Fruit fly (Drosophila melanogaster) whole organism, embryonic: Measurements from ENCODE around the gene Argp.

Experiments
- Abd-B ChIP-seq: fragments of 200-800 bp; sonication (Bioruptor generic); optimal IDR thresholded peaks from 2 replicates; lab custom pipeline; 2018; ENCODE audit warnings: missing biosample characterization, mild to moderate bottlenecking, missing genetic modification characterization, moderate library complexity
- Atf-2 ChIP-seq: fragments of 200-800 bp; sonication (Bioruptor generic); optimal IDR thresholded peaks from 2 replicates; lab custom pipeline; 2016; ENCODE audit warnings: missing biosample characterization, missing genetic modification characterization
- B-H2 ChIP-seq: fragments of 200-800 bp; sonication (Bioruptor generic); optimal IDR thresholded peaks from 2 replicates; lab custom pipeline; 2018; ENCODE audit warnings: missing biosample characterization, mild to moderate bottlenecking, missing genetic modification characterization
- CG10321 ChIP-seq: fragments of 200-800 bp; sonication (Bioruptor generic); IDR thresholded peaks from 2 replicates; pipeline ENCODE4 v1.3.6; 2022; ENCODE audit warnings: missing biosample characterization, missing genetic modification characterization
- CG11093 ChIP-seq: fragments of 200-800 bp; sonication (Bioruptor generic); IDR thresholded peaks from 3 replicates; pipeline ENCODE4 v1.3.6; 2022; ENCODE audit warnings: missing biosample characterization, missing genetic modification characterization
- CG12659 ChIP-seq: fragments of 200-800 bp; sonication (Bioruptor generic); optimal IDR thresholded peaks from 3 replicates; lab custom pipeline; 2017; ENCODE audit warnings: mild to moderate bottlenecking, missing biosample characterization, missing genetic modification reagents, missing genetic modification characterization
- CG17359 ChIP-seq: fragments of 200-800 bp; sonication (Bioruptor generic); optimal IDR thresholded peaks from 3 replicates; lab custom pipeline; 2018; ENCODE audit warnings: missing biosample characterization, mild to moderate bottlenecking, missing genetic modification characterization, moderate library complexity
- CG2712 ChIP-seq: fragments of 200-800 bp; optimal IDR thresholded peaks from 3 replicates; lab custom pipeline; 2019; ENCODE audit warnings: missing biosample characterization, mild to moderate bottlenecking, missing genetic modification characterization, moderate library complexity
- CG2889 ChIP-seq: fragments of 200-800 bp; sonication (Bioruptor generic); IDR thresholded peaks from 3 replicates; pipeline ENCODE4 v1.3.6; 2022; ENCODE audit warnings: missing biosample characterization, missing genetic modification characterization
- CG33213 ChIP-seq: fragments of 200-800 bp; sonication (Bioruptor generic); optimal IDR thresholded peaks from 3 replicates; lab custom pipeline; 2016; ENCODE audit warnings: missing biosample characterization, missing genetic modification characterization
- CG34224 ChIP-seq: fragments of 200-800 bp; sonication (Bioruptor generic); IDR thresholded peaks from 3 replicates; pipeline ENCODE4 v1.3.6; 2022; ENCODE audit warnings: missing biosample characterization, missing genetic modification characterization; ENCODE audit not compliant: partially characterized antibody
- CG4617 ChIP-seq: fragments of 200-800 bp; sonication (Bioruptor generic); optimal IDR thresholded peaks from 3 replicates; lab custom pipeline; 2016; ENCODE audit warnings: missing biosample characterization, missing genetic modification characterization, borderline replicate concordance
- CG6683 ChIP-seq: fragments of 200-800 bp; sonication (Bioruptor generic); optimal IDR thresholded peaks from 2 replicates; lab custom pipeline; 2017; ENCODE audit warnings: missing biosample characterization, mild to moderate bottlenecking, missing genetic modification characterization, missing genetic modification reagents
- CG6765 ChIP-seq: fragments of 200-800 bp; sonication (Bioruptor generic); optimal IDR thresholded peaks from 3 replicates; lab custom pipeline; 2017; ENCODE audit warnings: missing biosample characterization, mild to moderate bottlenecking, missing genetic modification characterization
- CG7987 ChIP-seq: fragments of 200-800 bp; sonication (Bioruptor generic); optimal IDR thresholded peaks from 2 replicates; lab custom pipeline; 2018; ENCODE audit warnings: missing biosample characterization, mild to moderate bottlenecking, missing genetic modification characterization, moderate library complexity
- CG9437 ChIP-seq: fragments of 200-800 bp; sonication (Bioruptor generic); optimal IDR thresholded peaks from 2 replicates; lab custom pipeline; 2018; ENCODE audit warnings: missing biosample characterization, mild to moderate bottlenecking, missing genetic modification characterization
- Deaf1 ChIP-seq: fragments of 200-800 bp; optimal IDR thresholded peaks from 3 replicates; lab custom pipeline; 2019; ENCODE audit warnings: missing biosample characterization, mild to moderate bottlenecking, missing genetic modification characterization, moderate library complexity
- Dip2 ChIP-seq: fragments of 200-800 bp; sonication (Bioruptor generic); IDR thresholded peaks from 2 replicates; pipeline ENCODE4 v1.3.6; 2022; ENCODE audit warnings: missing biosample characterization, missing genetic modification characterization
- Fer1 ChIP-seq: fragments of 200-800 bp; sonication (Bioruptor generic); optimal IDR thresholded peaks from 2 replicates; lab custom pipeline; 2017; ENCODE audit warnings: missing biosample characterization, mild to moderate bottlenecking, missing genetic modification characterization
- HLHmδ ChIP-seq: fragments of 200-800 bp; sonication (Bioruptor generic); optimal IDR thresholded peaks from 2 replicates; lab custom pipeline; 2018; ENCODE audit warnings: missing biosample characterization, mild to moderate bottlenecking, missing genetic modification characterization, moderate library complexity
- Hand ChIP-seq: fragments of 200-800 bp; sonication (Bioruptor generic); optimal IDR thresholded peaks from 2 replicates; lab custom pipeline; 2017; ENCODE audit warnings: mild to moderate bottlenecking, missing biosample characterization, missing genetic modification reagents, missing genetic modification characterization
- Oli ChIP-seq: fragments of 200-800 bp; sonication (Bioruptor generic); optimal IDR thresholded peaks from 2 replicates; lab custom pipeline; 2018; ENCODE audit warnings: missing biosample characterization, mild to moderate bottlenecking, missing genetic modification characterization, moderate library complexity
- Trl ChIP-seq, 3 experiments: fragments of >200 bp in 2 of 3; fragments of 200-800 bp in 1 of 3; sonication (Bioruptor generic) in 1 of 3; optimal IDR thresholded peaks; 2 replicates in 1 of 3; 3 replicates in 2 of 3; lab custom pipeline; 2016 to 2017; ENCODE audit warnings: missing biosample characterization in 1 of 3, missing genetic modification characterization in 1 of 3
- Usf ChIP-seq: fragments of 200-800 bp; sonication (Bioruptor generic); optimal IDR thresholded peaks from 2 replicates; lab custom pipeline; 2017; ENCODE audit warnings: missing genotype, missing biosample characterization, missing genetic modification characterization
- Xbp1 ChIP-seq: fragments of 200-800 bp; sonication (Bioruptor generic); optimal IDR thresholded peaks from 3 replicates; lab custom pipeline; 2016; ENCODE audit warnings: missing biosample characterization, mild to moderate bottlenecking, missing genetic modification characterization
- YL-1 ChIP-seq: fragments of 200-800 bp; sonication (Bioruptor generic); optimal IDR thresholded peaks from 3 replicates; lab custom pipeline; 2017; ENCODE audit warnings: missing biosample characterization, mild to moderate bottlenecking, missing genetic modification characterization
- ara ChIP-seq: fragments of 200-800 bp; sonication (Bioruptor generic); IDR thresholded peaks from 2 replicates; pipeline ENCODE4 v1.3.6; 2022; ENCODE audit warnings: missing biosample characterization, missing genetic modification characterization
- corto ChIP-seq: fragments of 200-800 bp; sonication (Bioruptor generic); optimal IDR thresholded peaks from 2 replicates; lab custom pipeline; 2016; ENCODE audit warnings: missing biosample characterization, mild to moderate bottlenecking, missing genetic modification characterization, moderate library complexity
- croc ChIP-seq: fragments of 200-800 bp; sonication (Bioruptor generic); conservative IDR thresholded peaks from 3 replicates; pipeline ENCODE4 v1.3.6; 2022; ENCODE audit warnings: missing biosample characterization, missing genetic modification characterization
- en ChIP-seq: fragments of 200-800 bp; sonication (Bioruptor generic); optimal IDR thresholded peaks from 2 replicates; lab custom pipeline; 2016; ENCODE audit warnings: missing biosample characterization, missing genetic modification characterization
- esg ChIP-seq: fragments of 200-800 bp; sonication (Bioruptor generic); conservative IDR thresholded peaks from 2 replicates; pipeline ENCODE4 v1.3.6; 2022; ENCODE audit warnings: missing biosample characterization, missing genetic modification characterization
- ftz-f1 ChIP-seq: fragments of 200-800 bp; sonication (Bioruptor generic); optimal IDR thresholded peaks from 2 replicates; lab custom pipeline; 2016; ENCODE audit warnings: missing biosample characterization, missing genetic modification characterization
- grn ChIP-seq: fragments of 200-800 bp; sonication (Bioruptor generic); optimal IDR thresholded peaks from 3 replicates; lab custom pipeline; 2017; ENCODE audit warnings: missing biosample characterization, missing genetic modification characterization
- hkb ChIP-seq, 2 experiments: fragments of 200-800 bp in 1 of 2; fragments of >200 bp in 1 of 2; sonication (Bioruptor generic) in 1 of 2; IDR thresholded peaks in 1 of 2; optimal IDR thresholded peaks in 1 of 2; 2 replicates each; pipeline versions ENCODE4 v1.3.6 to Lab custom; 2017 to 2022; ENCODE audit warnings: missing biosample characterization in 1 of 2, missing genetic modification characterization in 1 of 2
- klu ChIP-seq: fragments of 200-800 bp; sonication (Bioruptor generic); IDR thresholded peaks from 2 replicates; pipeline ENCODE4 v1.3.6; 2022; ENCODE audit warnings: missing biosample characterization, missing genetic modification characterization
- nau ChIP-seq: fragments of 200-800 bp; sonication (Bioruptor generic); optimal IDR thresholded peaks from 3 replicates; lab custom pipeline; 2017; ENCODE audit warnings: missing biosample characterization, mild to moderate bottlenecking, missing genetic modification characterization, missing genetic modification reagents
- nerfin-2 ChIP-seq: fragments of 200-800 bp; sonication (Bioruptor generic); IDR thresholded peaks from 2 replicates; pipeline ENCODE4 v1.3.6; 2022; ENCODE audit warnings: missing biosample characterization, missing genetic modification characterization; ENCODE audit not compliant: partially characterized antibody
- oc ChIP-seq: fragments of 200-800 bp; sonication (Bioruptor generic); optimal IDR thresholded peaks from 2 replicates; lab custom pipeline; 2018; ENCODE audit warnings: missing biosample characterization, mild to moderate bottlenecking, missing genetic modification characterization, moderate library complexity
- onecut ChIP-seq: fragments of 200-800 bp; sonication (Bioruptor generic); IDR thresholded peaks from 2 replicates; pipeline ENCODE4 v1.3.6; 2022; ENCODE audit warnings: missing biosample characterization, missing genetic modification characterization
- p53 ChIP-seq: fragments of 200-800 bp; sonication (Bioruptor generic); optimal IDR thresholded peaks from 2 replicates; lab custom pipeline; 2016; ENCODE audit warnings: missing biosample characterization, missing genetic modification characterization
- pan ChIP-seq, 4 experiments: fragments of >200 bp in 3 of 4; fragments of 200-800 bp in 1 of 4; sonication (Bioruptor generic) in 1 of 4; optimal IDR thresholded peaks in 3 of 4; IDR thresholded peaks in 1 of 4; 2 replicates each; pipeline versions ENCODE4 v1.3.6 to Lab custom; 2017 to 2022; ENCODE audit warnings: missing biosample characterization in 2 of 4, missing genetic modification characterization in 2 of 4, mixed read lengths in 1 of 4
- shn ChIP-seq: fragments of 200-800 bp; sonication (Bioruptor generic); optimal IDR thresholded peaks from 3 replicates; lab custom pipeline; 2016; ENCODE audit warnings: missing biosample characterization, missing genetic modification characterization
- sim ChIP-seq: fragments of 200-800 bp; sonication (Bioruptor generic); IDR thresholded peaks from 2 replicates; pipeline ENCODE4 v1.3.6; 2022; ENCODE audit warnings: missing biosample characterization, missing genetic modification characterization
- sr ChIP-seq: fragments of 200-800 bp; sonication (Bioruptor generic); IDR thresholded peaks from 3 replicates; pipeline ENCODE4 v1.3.6; 2022; ENCODE audit warnings: missing biosample characterization, missing genetic modification characterization
- tx ChIP-seq: fragments of 200-800 bp; sonication (Bioruptor generic); optimal IDR thresholded peaks from 2 replicates; lab custom pipeline; 2016; ENCODE audit warnings: missing biosample characterization, missing genetic modification characterization
- zf30C ChIP-seq: fragments of 200-800 bp; sonication (Bioruptor generic); optimal IDR thresholded peaks from 3 replicates; lab custom pipeline; 2018; ENCODE audit warnings: missing biosample characterization, mild to moderate bottlenecking, missing genetic modification characterization

The Argp gene

dm6 chr3R:13676137-13677086 lies 33.3 kb downstream of the Argp start, which contains the start of the genes Lkb1 and CG9588 (continued):
- TF ChIP-seq Oli (tag; lab: Kevin White, UChicago) = peak; percentile 22
- TF ChIP-seq CG17359 = peak; percentile 59
- TF ChIP-seq sim (GFP tag; lab: Robert Waterston, UW) = peak; percentile 18; the same call in 1 of the 2 replicates
- TF ChIP-seq corto (GFP tag; lab: Kevin White, UChicago) = no peak
- TF ChIP-seq shn (GFP tag; lab: Kevin White, UChicago) = peak; percentile 45
- no peak for TF ChIP-seq Deaf1
- TF ChIP-seq CG7987 (GFP tag; lab: Kevin White, UChicago) = no peak
- no peak for TF ChIP-seq CG34224 (GFP tag; lab: Robert Waterston, UW)
- peak; percentile 82 for TF ChIP-seq esg (GFP tag; lab: Robert Waterston, UW)
- TF ChIP-seq CG2889 (GFP tag; lab: Robert Waterston, UW) = peak; percentile 77
- TF ChIP-seq CG2712 (tag; lab: Kevin White, UChicago) = peak; percentile 39
- TF ChIP-seq HLHmδ = no peak
- TF ChIP-seq hkb (optimal IDR thresholded peaks at IDR 0.05; lab: Kevin White, UChicago) = no peak
- TF ChIP-seq hkb (GFP tag; IDR thresholded peaks at IDR 0.05; lab: Robert Waterston, UW) = peak; percentile 78
- TF ChIP-seq CG6765 = no peak
- no peak for TF ChIP-seq en (GFP tag; lab: Kevin White, UChicago)
- TF ChIP-seq Dip2 (GFP tag; lab: Robert Waterston, UW) = no peak
- no peak for TF ChIP-seq Hand
- no peak for TF ChIP-seq zf30C (GFP tag; lab: Kevin White, UChicago)
- peak; percentile 55 for TF ChIP-seq Abd-B (GFP tag; lab: Kevin White, UChicago)
- peak; percentile 40; the same call in 1 of the 2 replicates for TF ChIP-seq CG10321
- peak; percentile 88 for TF ChIP-seq YL-1 (GFP tag; lab: Kevin White, UChicago)
- TF ChIP-seq CG6683 = no peak
- TF ChIP-seq Trl (optimal IDR thresholded peaks at IDR 0.05; lab: Kevin White, UChicago) = no peak
- TF ChIP-seq Trl (GFP tag; optimal IDR thresholded peaks at IDR 0.05; lab: Kevin White, UChicago) = peak; percentile 3
- no peak for TF ChIP-seq B-H2 (GFP tag; lab: Kevin White, UChicago)
- TF ChIP-seq ftz-f1 = no peak
- TF ChIP-seq CG33213 (GFP tag; lab: Kevin White, UChicago) = peak; percentile 6
- TF ChIP-seq onecut (GFP tag; lab: Robert Waterston, UW) = no peak
- no peak for TF ChIP-seq pan (optimal IDR thresholded peaks at IDR 0.05; lab: Kevin White, UChicago)
- peak in 1 of 2 experiments; percentile 86 for TF ChIP-seq pan (GFP tag; optimal IDR thresholded peaks at IDR 0.05 in 1 of 2, IDR thresholded peaks at IDR 0.05 in 1 of 2)
- peak; percentile 17 for TF ChIP-seq CG9437
- TF ChIP-seq Atf-2 (GFP tag; lab: Kevin White, UChicago) = peak; percentile 35
- TF ChIP-seq CG11093 = peak; percentile 81; the same call in 2 of the 3 replicates
- peak; percentile 25; the same call in 1 of the 2 replicates for TF ChIP-seq klu (GFP tag; lab: Robert Waterston, UW)
- peak; percentile 66 for TF ChIP-seq Xbp1 (GFP tag; lab: Kevin White, UChicago)
- TF ChIP-seq p53 = no peak
- TF ChIP-seq sr (GFP tag; lab: Robert Waterston, UW) = peak; percentile 68; the same call in 2 of the 3 replicates
- TF ChIP-seq CG4617 = peak; percentile 98
- TF ChIP-seq Fer1 (GFP tag; lab: Kevin White, UChicago) = no peak
- no peak for TF ChIP-seq oc (tag; lab: Kevin White, UChicago)
- TF ChIP-seq Usf (GFP tag; lab: Kevin White, UChicago) = no peak
- no peak for TF ChIP-seq nau (GFP tag; lab: Kevin White, UChicago)
- no peak for TF ChIP-seq grn (GFP tag; lab: Kevin White, UChicago)
- TF ChIP-seq tx (GFP tag; lab: Kevin White, UChicago) = peak; percentile 1
- TF ChIP-seq croc (GFP tag; lab: Robert Waterston, UW) = no peak; the same call in 2 of the 3 replicates
- peak; percentile 80 for TF ChIP-seq ara (GFP tag; lab: Robert Waterston, UW)
- TF ChIP-seq CG12659 = peak; percentile 34
- no peak for TF ChIP-seq nerfin-2 (GFP tag; lab: Robert Waterston, UW)
